Worm (Caenorhabditis elegans): ENCODE measurements around the gene col-131.

col-131 gene

DNA sequence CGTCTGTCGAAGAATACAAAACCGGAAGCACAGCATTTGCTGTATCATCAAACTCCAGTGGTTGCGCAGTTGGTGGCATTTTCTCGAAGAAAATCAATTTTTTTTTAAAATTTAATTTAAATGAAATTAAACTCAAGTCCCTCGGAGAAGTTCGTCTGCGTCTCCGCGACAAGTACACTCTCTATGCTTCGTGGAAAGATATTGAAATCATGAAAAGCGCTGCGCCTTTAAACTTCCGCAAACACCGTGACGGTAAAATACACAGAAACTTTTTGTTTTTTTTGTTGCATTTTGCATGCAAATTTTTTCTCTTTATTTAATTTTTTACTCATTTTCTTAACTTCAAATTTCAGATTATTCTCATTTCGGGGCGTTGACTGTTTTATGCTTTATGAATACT lies 31.6 kb upstream of the col-131 start, which contains the start of the genes dli-1, tin-9.2 and exos-4.1:
TSS of gene dli-1 (minus strand) at position 141 of the 400 bp plus-strand sequence.
TSS of gene tin-9.2 (plus strand) at position 344 of the 400 bp plus-strand sequence.
TSS of gene exos-4.1 (plus strand) at position 348 of the 400 bp plus-strand sequence.
- TF ChIP-seq tab-1 (GFP tag; IDR thresholded peaks at IDR 0.05) (no peak), cog-1 (tag; optimal IDR thresholded peaks at IDR 0.05) (peak; percentile 42)

DNA sequence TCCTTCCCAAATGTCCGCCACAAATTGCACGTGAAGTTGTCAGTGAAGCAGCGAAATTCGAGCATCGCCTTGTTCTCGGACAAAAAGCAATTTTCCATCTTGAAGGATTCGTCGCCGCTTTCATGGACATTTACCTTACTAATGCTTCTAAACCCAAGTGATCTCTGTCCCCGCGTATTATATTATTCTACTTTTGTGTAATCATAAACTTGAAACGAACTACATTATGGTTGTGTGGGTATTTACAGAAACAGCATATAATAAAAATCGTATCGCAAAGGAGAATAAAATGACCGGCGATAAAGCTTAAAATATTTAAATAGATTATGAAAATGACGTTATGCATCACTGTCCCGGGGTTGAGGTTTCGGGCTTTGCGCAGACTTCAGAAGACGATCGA lies 29.7 kb upstream of the col-131 start:
- TF ChIP-seq ztf-29 (GFP tag; IDR thresholded peaks at IDR 0.05) (no peak), klf-2 (GFP tag; conservative IDR thresholded peaks at IDR 0.05) (no peak), tab-1 (GFP tag; IDR thresholded peaks at IDR 0.05) (no peak), ref-1 (GFP tag; conservative IDR thresholded peaks at IDR 0.05) (no peak), ztf-23 (GFP tag; IDR thresholded peaks at IDR 0.05) (no peak), cog-1 (tag; optimal IDR thresholded peaks at IDR 0.05) (no peak), T22C8.4 (GFP tag; IDR thresholded peaks at IDR 0.05) (no peak), med-1 (GFP tag; optimal IDR thresholded peaks at IDR 0.05; ENCODE audit: insufficient read depth) (no peak), flt-1 (GFP tag; IDR thresholded peaks at IDR 0.05) (no peak)

DNA sequence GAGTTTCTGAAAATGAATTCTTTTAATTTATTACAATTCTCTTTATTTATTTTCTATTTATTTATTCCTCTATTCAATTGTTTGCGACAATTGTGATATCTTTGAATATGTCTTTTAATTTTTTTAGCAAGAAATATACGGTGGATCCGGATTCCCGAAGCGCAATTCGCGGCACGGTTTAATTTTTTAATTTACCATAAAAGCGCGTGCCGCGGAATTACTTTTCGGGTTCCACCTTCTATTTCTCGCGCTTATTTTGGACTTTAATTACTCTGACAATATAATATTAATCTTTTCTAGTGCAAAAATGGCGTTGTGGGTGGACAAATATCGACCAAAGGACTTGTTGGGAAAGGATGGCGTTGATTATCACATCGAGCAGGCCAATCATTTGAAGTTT lies 28.4 kb upstream of the col-131 start, which contains the start of gene rfc-3:
TSS of gene rfc-3 (plus strand) at position 301 of the 400 bp plus-strand sequence.
- TF ChIP-seq T22C8.4 (GFP tag; IDR thresholded peaks at IDR 0.05), result no peak
- TF ChIP-seq tab-1 (GFP tag; IDR thresholded peaks at IDR 0.05), result no peak
- no peak for TF ChIP-seq ztf-29 (GFP tag; IDR thresholded peaks at IDR 0.05)
- TF ChIP-seq klf-2 (GFP tag; conservative IDR thresholded peaks at IDR 0.05), result no peak
- TF ChIP-seq flt-1 (GFP tag; IDR thresholded peaks at IDR 0.05), result no peak
- TF ChIP-seq cog-1 (tag; optimal IDR thresholded peaks at IDR 0.05), result no peak
- TF ChIP-seq med-1 (GFP tag; optimal IDR thresholded peaks at IDR 0.05; ENCODE audit: insufficient read depth), result no peak
- no peak for TF ChIP-seq ref-1 (GFP tag; conservative IDR thresholded peaks at IDR 0.05)

DNA sequence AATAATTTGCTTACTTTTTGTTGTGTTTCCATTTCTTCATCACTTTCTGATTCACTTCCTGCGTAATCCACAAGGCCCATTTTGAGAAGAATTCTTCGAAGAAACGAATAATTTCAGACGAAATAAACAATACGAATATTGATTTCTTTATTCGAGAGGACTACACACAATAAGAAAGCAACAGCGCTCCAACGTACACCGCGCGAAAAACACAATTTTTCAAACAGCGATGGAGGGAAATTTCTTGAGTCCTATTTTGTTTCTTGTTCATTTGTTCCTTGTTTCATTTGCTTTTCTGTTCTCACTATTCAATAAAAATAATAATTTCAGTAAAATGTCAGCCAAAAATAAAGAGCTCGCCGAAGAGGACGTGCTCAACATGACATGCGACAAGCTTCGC lies 26.6 kb upstream of the col-131 start, which contains the start of the genes prcc-1 and C39E9.12:
TSS of gene prcc-1 (minus strand) at position 119 of the 400 bp plus-strand sequence.
TSS of gene C39E9.12 (plus strand) at position 331 of the 400 bp plus-strand sequence.
- no peak for TF ChIP-seq tab-1 (GFP tag; IDR thresholded peaks at IDR 0.05)
- peak; percentile 75 for TF ChIP-seq T22C8.4 (GFP tag; IDR thresholded peaks at IDR 0.05)

DNA sequence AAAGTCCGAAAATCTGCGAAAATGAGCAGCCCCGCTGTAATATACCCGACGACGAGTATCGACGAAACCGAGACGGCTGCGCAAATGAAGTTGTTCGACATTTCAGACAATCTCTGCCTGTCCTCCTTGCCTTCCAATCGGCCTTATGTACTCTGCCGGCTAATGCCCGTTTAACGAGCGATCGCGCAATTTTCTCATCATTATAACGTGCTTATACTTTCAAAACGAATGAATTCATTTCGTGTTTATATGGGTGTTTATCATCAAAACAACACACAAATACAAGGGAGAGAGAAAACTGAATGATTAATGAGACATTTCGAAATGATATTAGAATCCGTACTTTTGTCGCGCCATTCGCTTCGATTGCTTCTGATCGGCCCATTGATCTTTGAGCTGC lies 23.9 kb upstream of the col-131 start, which contains the start of gene col-132:
TSS of gene col-132 (minus strand) at position 101 of the 400 bp plus-strand sequence.
- TF ChIP-seq ztf-23 (GFP tag; IDR thresholded peaks at IDR 0.05) (no peak), ztf-29 (GFP tag; IDR thresholded peaks at IDR 0.05) (no peak), tab-1 (GFP tag; IDR thresholded peaks at IDR 0.05) (no peak), med-1 (GFP tag; optimal IDR thresholded peaks at IDR 0.05; ENCODE audit: insufficient read depth) (no peak), cog-1 (tag; optimal IDR thresholded peaks at IDR 0.05) (no peak), ref-1 (GFP tag; conservative IDR thresholded peaks at IDR 0.05) (no peak), flt-1 (GFP tag; IDR thresholded peaks at IDR 0.05) (no peak), klf-2 (GFP tag; conservative IDR thresholded peaks at IDR 0.05) (no peak), T22C8.4 (GFP tag; IDR thresholded peaks at IDR 0.05) (no peak)

DNA sequence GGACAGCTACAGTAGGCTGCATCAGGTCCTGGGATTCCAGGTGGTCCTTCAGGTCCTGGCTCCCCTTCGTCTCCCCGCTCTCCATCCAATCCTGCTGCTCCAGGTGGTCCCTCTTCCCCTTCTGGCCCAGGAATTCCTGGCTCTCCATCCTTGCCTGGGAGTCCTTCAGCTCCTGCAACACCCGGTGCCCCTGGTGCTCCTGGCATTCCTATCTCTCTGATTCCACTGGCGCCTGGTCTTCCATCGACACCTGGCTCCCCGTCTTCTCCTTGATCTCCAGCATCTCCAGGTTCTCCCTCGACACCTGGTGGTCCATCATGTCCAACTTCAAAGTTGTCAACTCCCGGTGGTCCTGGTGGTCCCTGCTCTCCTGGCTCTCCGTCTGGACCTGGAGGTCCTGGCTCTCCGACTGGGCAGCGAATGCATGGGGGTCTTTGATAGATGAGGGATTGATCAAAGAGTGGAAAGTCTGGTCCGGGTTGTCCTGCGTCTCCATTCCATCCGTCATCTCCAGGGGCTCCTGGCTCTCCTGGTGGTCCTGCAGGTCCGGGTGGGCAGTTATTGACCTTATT lies 22.7 kb upstream of the col-131 start:
- TF ChIP-seq tab-1 (GFP tag; IDR thresholded peaks at IDR 0.05), result 0 out of 2 replicates have a peak, but pooled peaks have one; percentile 47
- TF ChIP-seq ztf-23 (GFP tag; IDR thresholded peaks at IDR 0.05), result no peak

DNA sequence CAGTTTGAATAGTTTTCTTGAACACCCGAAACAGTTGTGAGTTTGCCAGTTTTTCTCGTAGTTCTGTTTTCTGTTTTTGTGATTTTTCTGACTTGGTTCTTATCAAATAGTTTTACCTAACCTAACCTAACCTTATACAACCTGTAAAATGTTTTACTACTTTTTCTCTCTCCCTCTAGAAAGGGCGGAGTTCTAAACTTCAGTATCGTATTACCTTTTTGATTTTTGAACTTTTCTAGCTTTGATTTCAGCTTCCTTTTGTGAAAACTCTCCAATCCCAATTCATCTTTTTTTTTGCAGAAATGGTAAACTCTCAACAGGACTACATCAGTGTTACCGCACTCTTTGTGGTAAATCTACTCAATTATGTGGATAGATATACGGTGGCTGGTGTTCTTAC lies 19.6 kb upstream of the col-131 start, which contains the start of gene spin-2:
TSS of gene spin-2 (plus strand) at position 301 of the 400 bp plus-strand sequence.
- TF ChIP-seq klf-2 (GFP tag; conservative IDR thresholded peaks at IDR 0.05) (no peak), cog-1 (tag; optimal IDR thresholded peaks at IDR 0.05) (no peak), T22C8.4 (GFP tag; IDR thresholded peaks at IDR 0.05) (no peak), ztf-23 (GFP tag; IDR thresholded peaks at IDR 0.05) (no peak), ztf-29 (GFP tag; IDR thresholded peaks at IDR 0.05) (no peak), flt-1 (GFP tag; IDR thresholded peaks at IDR 0.05) (no peak), med-1 (GFP tag; optimal IDR thresholded peaks at IDR 0.05; ENCODE audit: insufficient read depth) (no peak), ref-1 (GFP tag; conservative IDR thresholded peaks at IDR 0.05) (no peak), tab-1 (GFP tag; IDR thresholded peaks at IDR 0.05) (no peak)

DNA sequence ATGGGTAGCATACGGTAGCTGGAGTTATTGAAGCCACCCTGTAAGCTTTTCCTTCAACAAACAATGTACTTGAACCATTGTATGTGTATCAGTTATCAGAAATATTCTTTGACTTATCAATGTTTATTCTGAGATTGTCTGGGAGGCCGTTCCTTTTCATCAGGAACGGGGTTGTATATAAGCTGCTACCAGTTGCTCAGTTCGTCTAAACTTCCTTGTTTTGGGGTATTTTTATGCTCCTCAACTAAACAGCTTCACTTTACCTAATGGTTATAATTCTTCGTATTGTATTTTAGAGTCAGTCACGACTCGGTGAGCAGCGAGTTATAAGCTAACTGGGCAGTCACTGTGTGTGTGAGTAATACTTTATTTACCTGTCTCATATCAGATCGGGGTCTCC lies 18.6 kb upstream of the col-131 start:
- no peak for TF ChIP-seq T22C8.4 (GFP tag; IDR thresholded peaks at IDR 0.05)
- no peak for TF ChIP-seq cog-1 (tag; optimal IDR thresholded peaks at IDR 0.05)
- TF ChIP-seq flt-1 (GFP tag; IDR thresholded peaks at IDR 0.05), result no peak
- TF ChIP-seq tab-1 (GFP tag; IDR thresholded peaks at IDR 0.05), result no peak
- no peak for TF ChIP-seq klf-2 (GFP tag; conservative IDR thresholded peaks at IDR 0.05)
- no peak for TF ChIP-seq med-1 (GFP tag; optimal IDR thresholded peaks at IDR 0.05; ENCODE audit: insufficient read depth)
- no peak for TF ChIP-seq ztf-29 (GFP tag; IDR thresholded peaks at IDR 0.05)
- TF ChIP-seq ref-1 (GFP tag; conservative IDR thresholded peaks at IDR 0.05), result no peak
- TF ChIP-seq ztf-23 (GFP tag; IDR thresholded peaks at IDR 0.05), result no peak

DNA sequence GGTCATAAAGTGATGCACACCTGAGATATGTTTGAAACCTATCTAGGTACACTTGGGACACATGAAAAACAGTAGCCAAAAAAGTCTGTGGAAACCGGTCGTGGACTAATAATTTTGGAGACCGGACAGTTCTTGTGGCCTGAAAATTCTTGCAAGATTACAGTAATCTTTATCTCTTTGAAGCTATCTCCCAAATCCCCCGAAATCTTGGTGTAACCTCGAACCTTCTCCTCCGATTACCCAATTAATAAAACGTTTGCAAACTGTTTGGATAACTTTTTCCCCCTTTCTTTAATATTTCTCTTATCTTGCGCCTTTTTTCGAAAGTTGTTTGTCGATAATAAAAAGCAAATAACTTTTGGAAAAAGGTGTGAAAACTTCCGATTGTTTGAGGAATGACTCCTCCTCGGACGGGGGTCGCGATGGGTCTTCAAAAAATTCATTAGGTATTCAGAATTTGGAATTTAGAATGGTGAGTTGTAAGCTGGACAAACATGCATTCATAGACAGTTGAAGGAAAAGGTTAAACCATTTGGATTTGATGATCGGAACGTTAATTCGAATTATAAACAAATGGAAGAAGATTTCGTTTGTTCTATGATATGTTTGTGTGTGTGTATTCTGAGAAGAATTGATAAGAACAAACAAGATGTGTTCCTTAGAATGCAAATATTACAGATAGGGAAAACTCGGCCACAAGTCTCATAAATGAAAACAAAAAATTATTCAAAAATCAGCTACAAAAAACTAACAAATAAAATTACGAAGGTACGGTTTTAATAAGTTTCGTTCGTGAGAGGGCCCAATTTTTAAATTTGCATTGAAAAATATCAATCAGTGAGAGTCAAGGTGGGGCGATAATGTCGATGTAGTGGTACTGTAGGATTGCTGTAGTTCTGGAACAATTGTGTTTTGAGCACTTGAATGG lies 16.0 kb upstream of the col-131 start:
- TF ChIP-seq tab-1 (GFP tag; IDR thresholded peaks at IDR 0.05), result no peak
- TF ChIP-seq T22C8.4 (GFP tag; IDR thresholded peaks at IDR 0.05), result no peak
- no peak for TF ChIP-seq med-1 (GFP tag; optimal IDR thresholded peaks at IDR 0.05; ENCODE audit: insufficient read depth)
- TF ChIP-seq ztf-23 (GFP tag; IDR thresholded peaks at IDR 0.05), result no peak
- no peak for TF ChIP-seq ref-1 (GFP tag; conservative IDR thresholded peaks at IDR 0.05)
- TF ChIP-seq flt-1 (GFP tag; IDR thresholded peaks at IDR 0.05), result no peak
- no peak for TF ChIP-seq cog-1 (tag; optimal IDR thresholded peaks at IDR 0.05)
